Fruit fly (Drosophila melanogaster) Kc167 (cell line): ENCODE measurements around the gene MED27.

Source experiments
- Myc ChIP-seq: fragments of >200 bp; optimal IDR thresholded peaks from 2 replicates; lab custom pipeline; 2017; ENCODE audit warnings: missing external identifiers
- Sin3A ChIP-seq: fragments of >200 bp; optimal IDR thresholded peaks from 2 replicates; lab custom pipeline; 2018; ENCODE audit warnings: missing external identifiers
- h ChIP-seq: fragments of >200 bp; optimal IDR thresholded peaks from 3 replicates; lab custom pipeline; 2018; ENCODE audit warnings: missing external identifiers
- insv ChIP-seq: fragments of >200 bp; optimal IDR thresholded peaks from 3 replicates; lab custom pipeline; 2018; ENCODE audit warnings: missing external identifiers
- psq ChIP-seq: fragments of >200 bp; optimal IDR thresholded peaks from 2 replicates; lab custom pipeline; 2017; ENCODE audit warnings: missing external identifiers

DNA sequence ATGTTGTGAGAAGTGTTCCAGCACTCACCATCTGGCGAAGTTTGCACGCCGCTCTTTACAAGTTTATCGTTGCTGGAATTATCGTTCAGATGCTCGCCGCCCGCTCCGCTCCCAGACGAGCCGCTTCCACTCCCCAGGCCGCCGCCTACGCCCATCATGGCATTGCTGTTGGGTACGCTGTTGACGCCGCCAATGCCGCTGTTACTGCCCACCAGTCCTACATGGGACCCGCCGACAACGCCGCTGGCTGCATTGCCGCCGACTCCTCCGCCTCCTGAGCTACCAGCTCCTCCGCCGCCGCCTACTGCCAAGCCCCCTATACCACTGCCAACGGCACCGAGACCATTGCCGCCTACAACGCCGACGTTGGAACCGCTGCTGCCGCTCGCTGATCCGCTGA is 46.5 kb upstream of the MED27 start:
- TF ChIP-seq Myc (lab: Kevin White, UChicago) (no peak), h (lab: Kevin White, UChicago) (no peak), psq (lab: Kevin White, UChicago) (no peak), Sin3A (lab: Kevin White, UChicago) (no peak), insv (lab: Kevin White, UChicago) (no peak)
